Worm (Caenorhabditis elegans) whole organism, L3 larva: Measurements from ENCODE around the gene sli-1.

Source experiments
- R02D3.7 ChIP-seq: fragments of 150-350 bp; optimal IDR thresholded peaks from 2 replicates; lab custom pipeline; 2014; ENCODE audit warnings: missing biosample characterization, missing genetic modification characterization
- ZK546.5 ChIP-seq: sonication (generic microtip); optimal IDR thresholded peaks from 2 replicates; lab custom pipeline; 2017; ENCODE audit warnings: missing biosample characterization, missing genetic modification characterization
- aly-2 ChIP-seq: fragments of 150-350 bp; optimal IDR thresholded peaks from 2 replicates; lab custom pipeline; 2014; ENCODE audit warnings: missing biosample characterization, missing genetic modification characterization
- ama-1 ChIP-seq: fragments of 150-350 bp; optimal IDR thresholded peaks from 2 replicates; lab custom pipeline; 2018
- ceh-16 ChIP-seq: sonication (generic microtip); optimal IDR thresholded peaks from 2 replicates; lab custom pipeline; 2017; ENCODE audit warnings: missing biosample characterization, missing genetic modification characterization
- ceh-82 ChIP-seq: fragments of 150-350 bp; optimal IDR thresholded peaks from 2 replicates; lab custom pipeline; 2014; ENCODE audit warnings: missing biosample characterization, missing genetic modification characterization
- ceh-9 ChIP-seq: sonication (generic microtip); optimal IDR thresholded peaks from 2 replicates; lab custom pipeline; 2018; ENCODE audit warnings: missing biosample characterization, missing genetic modification characterization
- daf-12 ChIP-seq: fragments of 150-350 bp; optimal IDR thresholded peaks from 2 replicates; lab custom pipeline; 2014; ENCODE audit warnings: missing biosample characterization, missing genetic modification reagents, missing genetic modification characterization
- egl-27 ChIP-seq: sonication (generic microtip); optimal IDR thresholded peaks from 4 replicates; lab custom pipeline; 2017; ENCODE audit warnings: missing biosample characterization, missing genetic modification reagents, missing genetic modification characterization
- elt-1 ChIP-seq: fragments of 150-350 bp; optimal IDR thresholded peaks from 2 replicates; lab custom pipeline; 2014; ENCODE audit warnings: missing biosample characterization, missing genetic modification characterization
- elt-2 ChIP-seq: sonication (generic microtip); optimal IDR thresholded peaks from 2 replicates; lab custom pipeline; 2016; ENCODE audit warnings: missing genetic modification reagents, mild to moderate bottlenecking, missing genetic modification characterization, missing compliant biosample characterization
- elt-3 ChIP-seq, 3 experiments: fragments of 150-350 bp in 1 of 3; sonication (generic microtip) in 2 of 3; optimal IDR thresholded peaks; 2 replicates in 2 of 3; 4 replicates in 1 of 3; lab custom pipeline; 2014 to 2017; ENCODE audit warnings: missing biosample characterization in 3 of 3, missing genetic modification characterization in 3 of 3
- eor-1 ChIP-seq, 2 experiments: fragments of 150-350 bp; optimal IDR thresholded peaks; 2 replicates each; lab custom pipeline; 2014 to 2018; ENCODE audit warnings: missing biosample characterization in 2 of 2, missing genetic modification characterization in 2 of 2
- fkh-10 ChIP-seq: sonication (generic microtip); optimal IDR thresholded peaks from 2 replicates; lab custom pipeline; 2017; ENCODE audit warnings: missing biosample characterization, missing genetic modification reagents, missing genetic modification characterization
- fkh-2 ChIP-seq: fragments of 150-350 bp; optimal IDR thresholded peaks from 2 replicates; lab custom pipeline; 2014; ENCODE audit warnings: missing biosample characterization, missing genetic modification reagents, missing genetic modification characterization
- fos-1 ChIP-seq: fragments of 150-350 bp; optimal IDR thresholded peaks from 2 replicates; lab custom pipeline; 2014; ENCODE audit warnings: missing biosample characterization, missing genetic modification characterization
- hmg-11 ChIP-seq: sonication (generic microtip); optimal IDR thresholded peaks from 2 replicates; lab custom pipeline; 2016; ENCODE audit warnings: missing genetic modification characterization, missing compliant biosample characterization
- jun-1 ChIP-seq: fragments of 150-350 bp; optimal IDR thresholded peaks from 2 replicates; lab custom pipeline; 2014; ENCODE audit warnings: missing biosample characterization, missing genetic modification reagents, missing genetic modification characterization
- lin-15B ChIP-seq: fragments of 150-350 bp; optimal IDR thresholded peaks from 2 replicates; lab custom pipeline; 2014; ENCODE audit warnings: missing biosample characterization, missing genetic modification characterization
- lin-39 ChIP-seq: fragments of 150-350 bp; optimal IDR thresholded peaks from 2 replicates; lab custom pipeline; 2018; ENCODE audit warnings: missing biosample characterization, missing genetic modification reagents, missing genetic modification characterization
- lsy-12 ChIP-seq: sonication (generic microtip); optimal IDR thresholded peaks from 2 replicates; lab custom pipeline; 2016; ENCODE audit warnings: mild to moderate bottlenecking, missing genetic modification characterization, missing compliant biosample characterization
- mdl-1 ChIP-seq: fragments of 150-350 bp; optimal IDR thresholded peaks from 2 replicates; lab custom pipeline; 2014; ENCODE audit warnings: missing biosample characterization, missing genetic modification characterization
- mml-1 ChIP-seq: fragments of 150-350 bp; sonication (generic microtip); optimal IDR thresholded peaks from 3 replicates; lab custom pipeline; 2014; ENCODE audit warnings: missing biosample characterization, missing genetic modification characterization
- nfya-1 ChIP-seq: sonication (generic microtip); optimal IDR thresholded peaks from 2 replicates; lab custom pipeline; 2017; ENCODE audit warnings: missing genetic modification characterization, mild to moderate bottlenecking, missing compliant biosample characterization, antibody characterized with exemption, moderate library complexity; ENCODE audit not compliant: insufficient read depth
- nhr-12 ChIP-seq: fragments of 150-350 bp; optimal IDR thresholded peaks from 2 replicates; lab custom pipeline; 2014; ENCODE audit warnings: missing biosample characterization, missing genetic modification characterization
- nhr-23 ChIP-seq: fragments of 150-350 bp; optimal IDR thresholded peaks from 2 replicates; lab custom pipeline; 2014; ENCODE audit warnings: missing biosample characterization, missing genetic modification reagents, missing genetic modification characterization
- nhr-237 ChIP-seq: fragments of 150-350 bp; optimal IDR thresholded peaks from 2 replicates; lab custom pipeline; 2014; ENCODE audit warnings: missing biosample characterization, missing genetic modification characterization
- nhr-25 ChIP-seq: sonication (generic microtip); optimal IDR thresholded peaks from 2 replicates; lab custom pipeline; 2017; ENCODE audit warnings: missing biosample characterization, missing genetic modification characterization
- nhr-28 ChIP-seq: fragments of 150-350 bp; optimal IDR thresholded peaks from 2 replicates; lab custom pipeline; 2014; ENCODE audit warnings: missing biosample characterization, missing genetic modification characterization
- nhr-43 ChIP-seq: sonication (generic microtip); optimal IDR thresholded peaks from 2 replicates; lab custom pipeline; 2016; ENCODE audit warnings: mild to moderate bottlenecking, missing genetic modification characterization, missing compliant biosample characterization; ENCODE audit not compliant: poor library complexity, severe bottlenecking
- nhr-67 ChIP-seq: fragments of 150-350 bp; optimal IDR thresholded peaks from 2 replicates; lab custom pipeline; 2014; ENCODE audit warnings: missing biosample characterization, missing genetic modification characterization
- nhr-76 ChIP-seq: fragments of 150-350 bp; sonication (generic microtip); optimal IDR thresholded peaks from 5 replicates; lab custom pipeline; 2014; ENCODE audit warnings: missing biosample characterization, missing genetic modification characterization
- nhr-77 ChIP-seq: fragments of 150-350 bp; optimal IDR thresholded peaks from 2 replicates; lab custom pipeline; 2014; ENCODE audit warnings: missing biosample characterization, missing genetic modification characterization
- pha-4 ChIP-seq: fragments of 150-350 bp; optimal IDR thresholded peaks from 2 replicates; lab custom pipeline; 2014; ENCODE audit warnings: missing biosample characterization, missing genetic modification reagents, missing genetic modification characterization
- pqm-1 ChIP-seq: fragments of 150-350 bp; optimal IDR thresholded peaks from 2 replicates; lab custom pipeline; 2017; ENCODE audit warnings: missing biosample characterization, missing genetic modification characterization, inconsistent platforms
- sea-2 ChIP-seq: fragments of 150-350 bp; sonication (generic microtip); optimal IDR thresholded peaks from 4 replicates; lab custom pipeline; 2014; ENCODE audit warnings: missing biosample characterization, missing genetic modification reagents, missing genetic modification characterization
- skn-1 ChIP-seq: fragments of 150-350 bp; optimal IDR thresholded peaks from 2 replicates; lab custom pipeline; 2014; ENCODE audit warnings: missing biosample characterization, missing genetic modification characterization
- snpc-4 ChIP-seq: fragments of 150-350 bp; optimal IDR thresholded peaks from 2 replicates; lab custom pipeline; 2014; ENCODE audit warnings: missing biosample characterization, missing genetic modification characterization
- tbx-2 ChIP-seq: sonication (generic microtip); optimal IDR thresholded peaks from 2 replicates; lab custom pipeline; 2016; ENCODE audit warnings: mild to moderate bottlenecking, missing genetic modification characterization, missing compliant biosample characterization
- unc-39 ChIP-seq: sonication (generic microtip); optimal IDR thresholded peaks from 4 replicates; lab custom pipeline; 2017; ENCODE audit warnings: missing biosample characterization, missing genetic modification characterization
- unc-62 ChIP-seq: fragments of 150-350 bp; sonication (generic microtip); optimal IDR thresholded peaks from 4 replicates; lab custom pipeline; 2014; ENCODE audit warnings: missing biosample characterization, missing genetic modification reagents, missing genetic modification characterization
- zag-1 ChIP-seq: fragments of 150-350 bp; optimal IDR thresholded peaks from 2 replicates; lab custom pipeline; 2014; ENCODE audit warnings: missing biosample characterization, missing genetic modification characterization
- ztf-11 ChIP-seq: fragments of 150-350 bp; optimal IDR thresholded peaks from 2 replicates; lab custom pipeline; 2014; ENCODE audit warnings: missing biosample characterization, missing genetic modification characterization
- ztf-4 ChIP-seq: fragments of 150-350 bp; optimal IDR thresholded peaks from 2 replicates; lab custom pipeline; 2014; ENCODE audit warnings: missing biosample characterization, missing genetic modification characterization

sli-1 gene

DNA sequence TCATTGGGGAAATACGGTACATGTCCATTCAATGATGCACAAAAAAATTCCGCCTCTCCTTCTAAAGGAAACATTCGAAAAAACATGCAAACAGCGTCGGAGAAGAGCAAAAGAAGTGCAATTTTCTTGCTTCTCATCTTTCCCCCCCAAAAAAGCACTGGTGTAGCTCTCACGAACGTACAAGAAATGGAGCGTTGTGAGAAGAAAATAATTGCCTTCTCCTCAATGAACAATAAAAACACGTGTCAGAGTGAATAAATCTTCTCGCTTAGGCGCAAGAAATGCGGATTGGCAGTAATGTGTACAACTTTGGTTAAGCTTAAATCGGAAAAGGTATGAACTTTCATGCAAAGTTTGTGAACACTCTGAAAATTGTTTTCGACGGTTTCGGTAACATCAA, 22.6 kb upstream of the sli-1 start:
- TF ChIP-seq unc-39 (tag; lab: Kevin White, UChicago) (no peak), nfya-1 (tag; lab: Kevin White, UChicago) (no peak), nhr-67 (tag; lab: Kevin White, UChicago) (no peak), sea-2 (GFP tag; lab: Kevin White, UChicago) (no peak), daf-12 (tag; lab: Kevin White, UChicago) (no peak), hmg-11 (tag; lab: Kevin White, UChicago) (no peak), mml-1 (tag; lab: Kevin White, UChicago) (no peak), nhr-25 (tag; lab: Kevin White, UChicago) (no peak), fos-1 (tag; lab: Kevin White, UChicago) (no peak), lin-39 (tag; lab: Kevin White, UChicago) (no peak), jun-1 (tag; lab: Kevin White, UChicago) (no peak), R02D3.7 (tag; lab: Kevin White, UChicago) (no peak), nhr-12 (tag; lab: Kevin White, UChicago) (no peak)

DNA sequence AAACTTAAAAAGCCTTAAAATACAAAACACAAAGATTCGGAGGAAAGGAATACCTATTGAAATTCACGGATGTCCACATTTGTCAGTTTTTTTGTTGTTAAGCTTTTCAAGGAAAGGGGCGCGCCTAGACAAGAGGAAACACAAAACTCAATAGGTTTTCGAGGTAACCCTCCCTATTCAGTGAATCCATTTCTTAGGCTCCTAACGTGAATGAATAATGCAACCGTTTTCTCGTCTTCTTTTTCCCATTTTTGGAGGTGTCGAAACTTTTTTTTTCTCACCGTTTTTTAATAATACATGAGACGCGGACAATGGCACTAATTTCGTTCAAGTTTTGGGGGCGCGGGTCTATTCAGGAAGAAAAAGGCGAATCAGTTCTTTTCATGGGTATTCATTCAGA, 11.2 kb upstream of the sli-1 start:
- TF ChIP-seq fkh-10 (GFP tag; lab: Kevin White, UChicago) (peak; percentile 8), nhr-76 (no peak)
- TF ChIP-seq, all 47 proteins: peak for 1

DNA sequence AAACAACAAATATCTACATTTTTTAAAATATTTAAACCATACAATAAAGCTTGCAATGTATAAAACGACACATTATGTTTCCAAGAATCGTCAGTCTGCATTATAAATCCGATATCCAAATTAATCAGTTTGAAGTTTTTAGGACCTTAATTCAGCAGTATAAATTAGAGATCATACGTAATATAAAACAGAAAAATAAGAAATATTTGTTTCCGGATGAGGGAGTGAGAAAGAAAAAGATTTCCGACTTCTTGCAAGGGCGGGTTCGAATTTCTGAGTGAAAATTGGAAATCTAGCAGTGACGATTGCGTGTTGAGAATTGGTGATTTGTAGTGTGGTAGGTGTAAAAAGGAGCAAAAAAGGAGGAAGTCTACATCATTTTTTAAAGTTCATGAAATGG, 9.8 kb upstream of the sli-1 start, which contains the start of gene npr-19:
TSS of gene npr-19 (minus strand) at position 101 of the 400 bp plus-strand sequence.
- no peak for TF ChIP-seq nfya-1 (tag; lab: Kevin White, UChicago)
- no peak for TF ChIP-seq aly-2 (tag; lab: Kevin White, UChicago)
- TF ChIP-seq nhr-67 (tag; lab: Kevin White, UChicago): no peak
- TF ChIP-seq daf-12 (tag; lab: Kevin White, UChicago): no peak

DNA sequence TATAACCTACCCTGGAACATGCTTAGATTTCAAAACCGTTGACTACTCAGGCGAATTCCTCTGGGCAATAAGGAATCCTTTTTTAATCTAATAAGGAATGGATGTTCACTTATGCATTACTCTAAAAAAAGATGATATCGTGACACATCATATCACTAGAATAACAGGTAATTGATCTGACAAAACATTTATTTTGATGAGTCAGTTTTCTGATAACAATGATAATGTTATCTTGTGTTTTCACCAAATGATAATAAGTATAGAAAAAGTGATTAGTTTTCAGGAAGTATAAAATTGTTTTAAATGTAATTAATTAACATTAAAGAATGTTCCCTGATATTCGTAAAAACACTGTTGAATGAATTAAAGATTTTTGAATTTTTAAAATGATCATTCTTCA, 3.3 kb upstream of the sli-1 start:
- TF ChIP-seq ama-1 (lab: Kevin White, UChicago) (no peak), pqm-1 (peak; percentile 55), elt-2 (tag; lab: Kevin White, UChicago) (peak; percentile 16)

DNA sequence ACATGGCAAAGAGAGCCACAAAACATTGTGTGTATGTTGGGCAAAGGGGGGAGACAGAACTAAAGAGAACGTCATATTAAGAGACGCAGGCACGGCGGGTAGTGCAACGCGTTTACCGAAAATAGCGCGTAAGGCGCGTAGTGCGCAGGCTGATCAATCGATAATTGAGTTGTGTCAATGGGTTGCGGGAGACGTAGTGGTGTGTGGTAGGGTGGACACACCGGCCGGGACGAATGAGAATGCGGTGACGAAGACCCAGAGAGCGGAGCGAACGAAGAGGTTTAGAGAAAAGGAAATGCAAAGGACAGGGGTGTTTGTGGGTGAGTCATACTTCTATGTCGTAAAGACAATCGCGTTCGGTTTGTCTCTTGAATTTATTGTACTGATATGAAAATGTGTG, 2.0 kb upstream of the sli-1 start:
- TF ChIP-seq tbx-2 (tag; lab: Kevin White, UChicago) (peak; percentile 47), fos-1 (tag; lab: Kevin White, UChicago) (peak; percentile 93), nfya-1 (tag; lab: Kevin White, UChicago) (peak; percentile 79), lin-15B (tag; lab: Kevin White, UChicago) (peak; percentile 39), daf-12 (tag; lab: Kevin White, UChicago) (no peak), lsy-12 (peak; percentile 51), ztf-11 (no peak), ceh-82 (no peak), lin-39 (tag; lab: Kevin White, UChicago) (no peak), unc-39 (tag; lab: Kevin White, UChicago) (no peak), elt-1 (tag; lab: Kevin White, UChicago) (no peak), ztf-4 (no peak), skn-1 (tag; lab: Kevin White, UChicago) (no peak), nhr-25 (tag; lab: Kevin White, UChicago) (peak; percentile 84), nhr-237 (tag; lab: Kevin White, UChicago) (no peak), zag-1 (tag; lab: Kevin White, UChicago) (no peak), ceh-16 (tag; lab: Kevin White, UChicago) (no peak), mdl-1 (tag; lab: Kevin White, UChicago) (no peak), nhr-28 (tag; lab: Kevin White, UChicago) (no peak), elt-3 (tag; optimal IDR thresholded peaks at IDR 0.05; lab: Kevin White, UChicago) (no peak), fkh-10 (GFP tag; lab: Kevin White, UChicago) (no peak), unc-62 (GFP tag; lab: Kevin White, UChicago) (no peak), fkh-2 (tag; lab: Kevin White, UChicago) (no peak), pha-4 (peak; percentile 78), ceh-9 (tag; lab: Kevin White, UChicago) (no peak), jun-1 (tag; lab: Kevin White, UChicago) (peak; percentile 90), nhr-12 (tag; lab: Kevin White, UChicago) (no peak), ZK546.5 (no peak), eor-1 (tag; optimal IDR thresholded peaks at IDR 0.05; lab: Kevin White, UChicago) (no peak), nhr-23 (tag; lab: Kevin White, UChicago) (peak; percentile 66), hmg-11 (tag; lab: Kevin White, UChicago) (peak; percentile 94), snpc-4 (tag; lab: Kevin White, UChicago) (peak; percentile 26), nhr-43 (tag; lab: Kevin White, UChicago) (peak; percentile 21), mml-1 (tag; lab: Kevin White, UChicago) (no peak), nhr-77 (tag; lab: Kevin White, UChicago) (no peak), ama-1 (lab: Kevin White, UChicago) (no peak), egl-27 (tag; lab: Kevin White, UChicago) (peak; percentile 43), pqm-1 (peak; percentile 50)
